Fruit fly (Drosophila melanogaster) whole organism, embryonic: ENCODE measurements around the gene CG15375.

Experiments used
- Adf1 ChIP-seq: fragments of 200-800 bp; sonication (Bioruptor generic); IDR thresholded peaks from 2 replicates; pipeline ENCODE4 v1.3.6; 2022; ENCODE audit warnings: missing biosample characterization, missing genetic modification characterization
- BEAF-32 ChIP-seq: fragments of 200-800 bp; sonication (Bioruptor generic); optimal IDR thresholded peaks from 3 replicates; lab custom pipeline; 2017; ENCODE audit warnings: missing biosample characterization, missing genetic modification characterization, mild to moderate bottlenecking, moderate library complexity, missing genetic modification reagents
- BtbVII ChIP-seq: fragments of 200-800 bp; sonication (Bioruptor generic); optimal IDR thresholded peaks from 3 replicates; lab custom pipeline; 2017; ENCODE audit warnings: missing biosample characterization, mild to moderate bottlenecking, missing genetic modification characterization
- CG10267 ChIP-seq: fragments of 200-800 bp; sonication (Bioruptor generic); optimal IDR thresholded peaks from 2 replicates; lab custom pipeline; 2018; ENCODE audit warnings: missing biosample characterization, mild to moderate bottlenecking, missing genetic modification characterization, moderate library complexity
- CG11456 ChIP-seq: fragments of 200-800 bp; sonication (Bioruptor generic); IDR thresholded peaks from 3 replicates; pipeline ENCODE4 v1.3.6; 2022; ENCODE audit warnings: missing biosample characterization, missing genetic modification characterization
- CG12659 ChIP-seq: fragments of 200-800 bp; sonication (Bioruptor generic); optimal IDR thresholded peaks from 3 replicates; lab custom pipeline; 2017; ENCODE audit warnings: mild to moderate bottlenecking, missing biosample characterization, missing genetic modification reagents, missing genetic modification characterization
- CG15011 ChIP-seq: fragments of 200-800 bp; sonication (Bioruptor generic); optimal IDR thresholded peaks from 3 replicates; lab custom pipeline; 2018; ENCODE audit warnings: missing biosample characterization, mild to moderate bottlenecking, missing genetic modification characterization
- CG17186 ChIP-seq: fragments of 200-800 bp; sonication (Bioruptor generic); optimal IDR thresholded peaks from 3 replicates; lab custom pipeline; 2017; ENCODE audit warnings: missing biosample characterization, missing genetic modification reagents, missing genetic modification characterization
- CG17361 ChIP-seq: fragments of 200-800 bp; sonication (Bioruptor generic); IDR thresholded peaks from 3 replicates; pipeline ENCODE4 v1.3.6; 2022; ENCODE audit warnings: missing biosample characterization, missing genetic modification characterization
- CG17385 ChIP-seq: fragments of 200-800 bp; sonication (Bioruptor generic); optimal IDR thresholded peaks from 3 replicates; lab custom pipeline; 2018; ENCODE audit warnings: missing biosample characterization, mild to moderate bottlenecking, missing genetic modification characterization
- CG2116 ChIP-seq: fragments of 200-800 bp; sonication (Bioruptor generic); optimal IDR thresholded peaks from 3 replicates; lab custom pipeline; 2018; ENCODE audit warnings: missing biosample characterization, mild to moderate bottlenecking, missing genetic modification characterization
- CG2199 ChIP-seq: fragments of 200-800 bp; sonication (Bioruptor generic); IDR thresholded peaks from 3 replicates; pipeline ENCODE4 v1.3.6; 2022; ENCODE audit warnings: missing biosample characterization, missing genetic modification characterization
- CG31224 ChIP-seq: fragments of 200-800 bp; sonication (Bioruptor generic); IDR thresholded peaks from 2 replicates; pipeline ENCODE4 v1.3.6; 2022; ENCODE audit warnings: missing biosample characterization, missing genetic modification characterization
- CG32772 ChIP-seq: fragments of 200-800 bp; sonication (Bioruptor generic); IDR thresholded peaks from 2 replicates; pipeline ENCODE4 v1.3.6; 2022; ENCODE audit warnings: missing biosample characterization, missing genetic modification characterization
- CG3847 ChIP-seq: fragments of 200-800 bp; sonication (Bioruptor generic); IDR thresholded peaks from 2 replicates; pipeline ENCODE4 v1.3.6; 2022; ENCODE audit warnings: missing biosample characterization, missing genetic modification characterization
- CG3995 ChIP-seq: fragments of 200-800 bp; sonication (Bioruptor generic); optimal IDR thresholded peaks from 3 replicates; lab custom pipeline; 2016; ENCODE audit warnings: missing biosample characterization, missing genetic modification characterization
- CG4730 ChIP-seq: fragments of 200-800 bp; sonication (Bioruptor generic); IDR thresholded peaks from 2 replicates; pipeline ENCODE4 v1.3.6; 2022; ENCODE audit warnings: missing biosample characterization, missing genetic modification characterization
- CG6254 ChIP-seq: fragments of 200-800 bp; sonication (Bioruptor generic); optimal IDR thresholded peaks from 3 replicates; lab custom pipeline; 2017; ENCODE audit warnings: mild to moderate bottlenecking, missing biosample characterization, missing genetic modification reagents, missing genetic modification characterization
- CG9932 ChIP-seq: fragments of 200-800 bp; sonication (Bioruptor generic); IDR thresholded peaks from 2 replicates; pipeline ENCODE4 v1.3.6; 2022; ENCODE audit warnings: missing biosample characterization, missing genetic modification characterization
- Chrac-16 ChIP-seq: fragments of 200-800 bp; sonication (Bioruptor generic); optimal IDR thresholded peaks from 3 replicates; lab custom pipeline; 2016; ENCODE audit warnings: missing biosample characterization, missing genetic modification characterization
- Deaf1 ChIP-seq: fragments of 200-800 bp; optimal IDR thresholded peaks from 3 replicates; lab custom pipeline; 2019; ENCODE audit warnings: missing biosample characterization, mild to moderate bottlenecking, missing genetic modification characterization, moderate library complexity
- Dp ChIP-seq: fragments of 200-800 bp; sonication (Bioruptor generic); optimal IDR thresholded peaks from 2 replicates; lab custom pipeline; 2018; ENCODE audit warnings: missing biosample characterization, mild to moderate bottlenecking, missing genetic modification characterization, moderate library complexity
- Ets97D ChIP-seq: fragments of 200-800 bp; sonication (Bioruptor generic); optimal IDR thresholded peaks from 3 replicates; lab custom pipeline; 2016; ENCODE audit warnings: missing biosample characterization, missing genetic modification characterization
- Gug ChIP-seq: fragments of 200-800 bp; sonication (Bioruptor generic); IDR thresholded peaks from 4 replicates; pipeline ENCODE4 v1.3.6; 2022; ENCODE audit warnings: missing biosample characterization, missing genetic modification characterization
- HLH4C ChIP-seq: fragments of 200-800 bp; sonication (Bioruptor generic); IDR thresholded peaks from 3 replicates; pipeline ENCODE4 v1.3.6; 2022; ENCODE audit warnings: missing biosample characterization, missing genetic modification characterization; ENCODE audit not compliant: partially characterized antibody
- HmgZ ChIP-seq: fragments of 200-800 bp; sonication (Bioruptor generic); optimal IDR thresholded peaks from 2 replicates; lab custom pipeline; 2018; ENCODE audit warnings: missing biosample characterization, mild to moderate bottlenecking, missing genetic modification characterization
- Hmr ChIP-seq: fragments of 200-800 bp; sonication (Bioruptor generic); optimal IDR thresholded peaks from 3 replicates; lab custom pipeline; 2017; ENCODE audit warnings: mild to moderate bottlenecking, missing biosample characterization, missing genetic modification reagents, missing genetic modification characterization
- Hr39 ChIP-seq: fragments of >200 bp; optimal IDR thresholded peaks from 2 replicates; lab custom pipeline; 2017
- Nf-YB ChIP-seq: fragments of 200-800 bp; sonication (Bioruptor generic); optimal IDR thresholded peaks from 3 replicates; lab custom pipeline; 2019; ENCODE audit warnings: missing biosample characterization, mild to moderate bottlenecking, missing genetic modification characterization, moderate library complexity
- Nf-YC ChIP-seq: fragments of 200-800 bp; optimal IDR thresholded peaks from 3 replicates; lab custom pipeline; 2019; ENCODE audit warnings: missing biosample characterization, mild to moderate bottlenecking, missing genetic modification characterization, moderate library complexity
- Sin3A ChIP-seq: fragments of >200 bp; optimal IDR thresholded peaks from 2 replicates; lab custom pipeline; 2018
- YL-1 ChIP-seq: fragments of 200-800 bp; sonication (Bioruptor generic); optimal IDR thresholded peaks from 3 replicates; lab custom pipeline; 2017; ENCODE audit warnings: missing biosample characterization, mild to moderate bottlenecking, missing genetic modification characterization
- al ChIP-seq: fragments of 200-800 bp; sonication (Bioruptor generic); IDR thresholded peaks from 2 replicates; pipeline ENCODE4 v1.3.6; 2022; ENCODE audit warnings: missing biosample characterization, missing genetic modification characterization
- bowl ChIP-seq: fragments of 200-800 bp; sonication (Bioruptor generic); IDR thresholded peaks from 2 replicates; pipeline ENCODE4 v1.3.6; 2022; ENCODE audit warnings: missing biosample characterization, missing genetic modification characterization
- danr ChIP-seq: fragments of 200-800 bp; sonication (Bioruptor generic); IDR thresholded peaks from 2 replicates; pipeline ENCODE4 v1.3.6; 2022; ENCODE audit warnings: missing biosample characterization, missing genetic modification characterization
- dati ChIP-seq: fragments of 200-800 bp; sonication (Bioruptor generic); IDR thresholded peaks from 2 replicates; pipeline ENCODE4 v1.3.6; 2022; ENCODE audit warnings: missing biosample characterization, missing genetic modification characterization
- dimm ChIP-seq: fragments of 200-800 bp; sonication (Bioruptor generic); IDR thresholded peaks from 2 replicates; pipeline ENCODE4 v1.3.6; 2022; ENCODE audit warnings: missing biosample characterization, missing genetic modification characterization
- dmrt11E ChIP-seq: fragments of 200-800 bp; sonication (Bioruptor generic); optimal IDR thresholded peaks from 3 replicates; lab custom pipeline; 2018; ENCODE audit warnings: missing biosample characterization, mild to moderate bottlenecking, missing genetic modification characterization, moderate library complexity
- esg ChIP-seq: fragments of 200-800 bp; sonication (Bioruptor generic); conservative IDR thresholded peaks from 2 replicates; pipeline ENCODE4 v1.3.6; 2022; ENCODE audit warnings: missing biosample characterization, missing genetic modification characterization
- ewg ChIP-seq: fragments of 200-800 bp; sonication (Bioruptor generic); optimal IDR thresholded peaks from 3 replicates; lab custom pipeline; 2017; ENCODE audit warnings: mild to moderate bottlenecking, missing biosample characterization, missing genetic modification reagents, missing genetic modification characterization
- fd3F ChIP-seq: fragments of 200-800 bp; sonication (Bioruptor generic); optimal IDR thresholded peaks from 2 replicates; lab custom pipeline; 2018; ENCODE audit warnings: missing biosample characterization, mild to moderate bottlenecking, missing genetic modification characterization, moderate library complexity
- hkb ChIP-seq, 2 experiments: fragments of 200-800 bp in 1 of 2; fragments of >200 bp in 1 of 2; sonication (Bioruptor generic) in 1 of 2; IDR thresholded peaks in 1 of 2; optimal IDR thresholded peaks in 1 of 2; 2 replicates each; pipeline versions ENCODE4 v1.3.6 to Lab custom; 2017 to 2022; ENCODE audit warnings: missing biosample characterization in 1 of 2, missing genetic modification characterization in 1 of 2
- jigr1 ChIP-seq: fragments of 200-800 bp; sonication (Bioruptor generic); IDR thresholded peaks from 3 replicates; pipeline ENCODE4 v1.3.6; 2022; ENCODE audit warnings: missing biosample characterization, missing genetic modification characterization
- mirr ChIP-seq: fragments of 200-800 bp; sonication (Bioruptor generic); optimal IDR thresholded peaks from 3 replicates; lab custom pipeline; 2018; ENCODE audit warnings: missing biosample characterization, mild to moderate bottlenecking, missing genetic modification characterization
- peb ChIP-seq: fragments of 200-800 bp; sonication (Bioruptor generic); IDR thresholded peaks from 2 replicates; pipeline ENCODE4 v1.3.6; 2022; ENCODE audit warnings: missing biosample characterization, missing genetic modification characterization
- sens ChIP-seq: fragments of 200-800 bp; sonication (Bioruptor generic); peaks from one replicate; lab custom pipeline; 2016; ENCODE audit warnings: missing biosample characterization, missing genetic modification characterization
- ssp ChIP-seq: fragments of 200-800 bp; sonication (Bioruptor generic); IDR thresholded peaks from 2 replicates; pipeline ENCODE4 v1.3.6; 2022; ENCODE audit warnings: missing biosample characterization, missing genetic modification characterization
- stwl ChIP-seq: fragments of 200-800 bp; sonication (Bioruptor generic); optimal IDR thresholded peaks from 3 replicates; lab custom pipeline; 2018; ENCODE audit warnings: missing biosample characterization, mild to moderate bottlenecking, missing genetic modification characterization, moderate library complexity
- trem ChIP-seq: fragments of 200-800 bp; optimal IDR thresholded peaks from 3 replicates; lab custom pipeline; 2019; ENCODE audit warnings: missing biosample characterization, mild to moderate bottlenecking, missing genetic modification characterization, moderate library complexity
- tup ChIP-seq: fragments of 200-800 bp; sonication (Bioruptor generic); optimal IDR thresholded peaks from 2 replicates; lab custom pipeline; 2016; ENCODE audit warnings: missing biosample characterization, mild to moderate bottlenecking, missing genetic modification characterization, moderate library complexity

CG15375 gene

dm6 chrX:4089012-4089649, 12.0 kb upstream of the CG15375 start:
- TF ChIP-seq jigr1 (GFP tag; lab: Robert Waterston, UW) = no peak
- peak; percentile 90 for TF ChIP-seq Nf-YC (tag; lab: Kevin White, UChicago)
- TF ChIP-seq Nf-YB (GFP tag; lab: Kevin White, UChicago) = peak; percentile 87
- TF ChIP-seq Adf1 (GFP tag; lab: Robert Waterston, UW) = peak; percentile 88
- TF ChIP-seq CG2116 (GFP tag; lab: Kevin White, UChicago) = no peak
- TF ChIP-seq Deaf1 = peak; percentile 81
- peak; percentile 37; the same call in 1 of the 2 replicates for TF ChIP-seq CG32772 (GFP tag; lab: Robert Waterston, UW)
- peak; percentile 25 for TF ChIP-seq ewg
- TF ChIP-seq fd3F (GFP tag; lab: Kevin White, UChicago) = no peak

- TF ChIP-seq dimm (GFP tag; lab: Robert Waterston, UW) (no peak), CG11456 (GFP tag; lab: Robert Waterston, UW) (no peak), danr (GFP tag; lab: Robert Waterston, UW) (no peak), YL-1 (GFP tag; lab: Kevin White, UChicago) (peak; percentile 31), Chrac-16 (no peak), stwl (tag; lab: Kevin White, UChicago) (peak; percentile 46), BtbVII (GFP tag; lab: Kevin White, UChicago) (no peak), Sin3A (lab: Kevin White, UChicago) (peak; percentile 60), sens (GFP tag; lab: Kevin White, UChicago) (peak; percentile 74), dmrt11E (tag; lab: Kevin White, UChicago) (no peak), Hr39 (lab: Kevin White, UChicago) (no peak), CG9932 (GFP tag; lab: Robert Waterston, UW) (no peak), mirr (GFP tag; lab: Kevin White, UChicago) (no peak), ssp (no peak), CG3847 (GFP tag; lab: Robert Waterston, UW) (0 out of 2 replicates have a peak, but pooled peaks have one; percentile 6), CG4730 (no peak), CG12659 (GFP tag; lab: Kevin White, UChicago) (peak; percentile 43), hkb (optimal IDR thresholded peaks at IDR 0.05; lab: Kevin White, UChicago) (peak; percentile 31), hkb (GFP tag; IDR thresholded peaks at IDR 0.05; lab: Robert Waterston, UW) (no peak), HLH4C (no peak), Hmr (GFP tag; lab: Kevin White, UChicago) (peak; percentile 10), Gug (GFP tag; lab: Robert Waterston, UW) (no peak), Dp (peak; percentile 61), dati (GFP tag; lab: Robert Waterston, UW) (no peak), bowl (no peak), BEAF-32 (GFP tag; lab: Kevin White, UChicago) (peak; percentile 43), peb (no peak), HmgZ (tag; lab: Kevin White, UChicago) (peak; percentile 33), CG2199 (no peak), CG15011 (GFP tag; lab: Kevin White, UChicago) (no peak), CG10267 (tag; lab: Kevin White, UChicago) (peak; percentile 18), CG31224 (GFP tag; lab: Robert Waterston, UW) (no peak), trem (tag; lab: Kevin White, UChicago) (peak; percentile 33), tup (GFP tag; lab: Kevin White, UChicago) (no peak), CG17361 (GFP tag; lab: Robert Waterston, UW) (no peak), al (no peak), Ets97D (GFP tag; lab: Kevin White, UChicago) (peak; percentile 55), CG6254 (GFP tag; lab: Kevin White, UChicago) (no peak), CG17186 (GFP tag; lab: Kevin White, UChicago) (no peak), CG3995 (GFP tag; lab: Kevin White, UChicago) (peak; percentile 28), CG17385 (GFP tag; lab: Kevin White, UChicago) (peak; percentile 86), esg (GFP tag; lab: Robert Waterston, UW) (no peak)
Measured at dm6 chrX:4104132-4104531, 3.0 kb downstream of the CG15375 start, which contains the start of the genes Xpac and brn. Xpac (minus strand) TSS chrX:4104197. brn (plus strand) TSS chrX:4104342.
